Worm (Caenorhabditis elegans) whole organism, young adult: ENCODE results near the gene csb-1.

Source experiments
- F22D6.2 ChIP-seq: sonication (generic microtip); optimal IDR thresholded peaks from 2 replicates; lab custom pipeline; 2016; ENCODE audit warnings: mild to moderate bottlenecking, missing genetic modification characterization, missing compliant biosample characterization
- ceh-100 ChIP-seq: fragments of 200-800 bp; sonication (Bioruptor generic); IDR thresholded peaks from 2 replicates; pipeline ENCODE4 v1.3.6; 2022; ENCODE audit warnings: missing genetic modification reagents, missing genetic modification characterization, missing compliant biosample characterization
- lsl-1 ChIP-seq: fragments of 200-800 bp; sonication (Bioruptor generic); optimal IDR thresholded peaks from 2 replicates; lab custom pipeline; 2018; ENCODE audit warnings: mild to moderate bottlenecking, missing genetic modification characterization, moderate library complexity, missing compliant biosample characterization
- rec-8 ChIP-seq, 2 experiments: sonication (generic microtip); optimal IDR thresholded peaks; 2 replicates each; lab custom pipeline; 2016; ENCODE audit warnings: mild to moderate bottlenecking in 2 of 2, missing genetic modification characterization in 2 of 2, missing genetic modification reagents in 2 of 2, missing genotype in 2 of 2, missing biosample characterization in 1 of 2, missing compliant biosample characterization in 1 of 2, moderate library complexity in 1 of 2
- snpc-4 ChIP-seq, 5 experiments: fragments of 150-350 bp in 1 of 5; sonication (generic microtip) in 4 of 5; optimal IDR thresholded peaks; 2 replicates each; lab custom pipeline; 2014 to 2018; ENCODE audit warnings: missing genetic modification characterization in 5 of 5, missing biosample characterization in 3 of 5, antibody characterized with exemption in 2 of 5, mild to moderate bottlenecking in 2 of 5, missing compliant biosample characterization in 2 of 5, missing genotype in 2 of 5, moderate library complexity in 2 of 5, missing genetic modification reagents in 1 of 5
- unc-62 ChIP-seq: fragments of 150-350 bp; optimal IDR thresholded peaks from 2 replicates; lab custom pipeline; 2014; ENCODE audit warnings: missing biosample characterization, missing genetic modification reagents, missing genetic modification characterization
- ztf-18 ChIP-seq: sonication (generic microtip); optimal IDR thresholded peaks from 2 replicates; lab custom pipeline; 2016; ENCODE audit warnings: missing genotype, mild to moderate bottlenecking, missing genetic modification characterization, missing compliant biosample characterization

DNA sequence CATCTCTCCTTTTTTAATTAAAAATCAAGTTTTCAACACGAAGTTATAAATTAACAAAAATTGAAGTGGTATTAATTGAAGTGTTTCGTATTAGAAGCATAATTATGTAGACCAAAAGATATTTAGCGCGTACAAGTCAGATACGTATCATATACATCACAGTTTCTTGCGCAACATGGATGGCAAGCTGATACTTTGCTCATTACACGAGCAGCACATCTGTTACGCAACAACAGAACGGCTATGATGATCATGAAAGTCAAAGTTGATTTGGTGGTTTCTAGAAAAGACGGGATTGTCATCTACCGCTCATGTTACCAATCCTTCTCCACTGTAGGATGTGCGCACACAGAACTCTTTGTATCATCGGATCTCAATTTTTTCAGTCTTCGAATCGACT, 51.2 kb downstream of the csb-1 start:
- TF ChIP-seq ztf-18 (no peak), snpc-4 (GFP tag; optimal IDR thresholded peaks at IDR 0.05; lab: Kevin White, UChicago) (no peak), snpc-4 (tag; optimal IDR thresholded peaks at IDR 0.05; lab: Kevin White, UChicago) (no peak), F22D6.2 (tag; lab: Kevin White, UChicago) (no peak), unc-62 (GFP tag; lab: Kevin White, UChicago) (no peak), rec-8 (tag; optimal IDR thresholded peaks at IDR 0.05; lab: Kevin White, UChicago) (no peak), lsl-1 (no peak), ceh-100 (GFP tag; lab: Robert Waterston, UW) (no peak)
